Worm (Caenorhabditis elegans) whole organism, L3 larva: ENCODE measurements around the gene F21A3.11.
A peak's percentile ranks its signal among the peaks of the same experiment; 100 is the strongest.

Experiments
- aly-2 ChIP-seq: fragments of 150-350 bp; optimal IDR thresholded peaks from 2 replicates; lab custom pipeline; 2014; ENCODE audit warnings: missing biosample characterization, missing genetic modification characterization
- ceh-16 ChIP-seq: sonication (generic microtip); optimal IDR thresholded peaks from 2 replicates; lab custom pipeline; 2017; ENCODE audit warnings: missing biosample characterization, missing genetic modification characterization
- ceh-82 ChIP-seq: fragments of 150-350 bp; optimal IDR thresholded peaks from 2 replicates; lab custom pipeline; 2014; ENCODE audit warnings: missing biosample characterization, missing genetic modification characterization
- nhr-11 ChIP-seq: fragments of 150-350 bp; optimal IDR thresholded peaks from 2 replicates; lab custom pipeline; 2014; ENCODE audit warnings: missing biosample characterization, missing genetic modification characterization
- nhr-12 ChIP-seq: fragments of 150-350 bp; optimal IDR thresholded peaks from 2 replicates; lab custom pipeline; 2014; ENCODE audit warnings: missing biosample characterization, missing genetic modification characterization
- nhr-25 ChIP-seq: sonication (generic microtip); optimal IDR thresholded peaks from 2 replicates; lab custom pipeline; 2017; ENCODE audit warnings: missing biosample characterization, missing genetic modification characterization
- pha-4 ChIP-seq: fragments of 150-350 bp; optimal IDR thresholded peaks from 2 replicates; lab custom pipeline; 2014; ENCODE audit warnings: missing biosample characterization, missing genetic modification reagents, missing genetic modification characterization
- skn-1 ChIP-seq: fragments of 150-350 bp; optimal IDR thresholded peaks from 2 replicates; lab custom pipeline; 2014; ENCODE audit warnings: missing biosample characterization, missing genetic modification characterization
- snpc-4 ChIP-seq: fragments of 150-350 bp; optimal IDR thresholded peaks from 2 replicates; lab custom pipeline; 2014; ENCODE audit warnings: missing biosample characterization, missing genetic modification characterization
- tbx-2 ChIP-seq: sonication (generic microtip); optimal IDR thresholded peaks from 2 replicates; lab custom pipeline; 2016; ENCODE audit warnings: mild to moderate bottlenecking, missing genetic modification characterization, missing compliant biosample characterization
- unc-62 ChIP-seq: fragments of 150-350 bp; sonication (generic microtip); optimal IDR thresholded peaks from 4 replicates; lab custom pipeline; 2014; ENCODE audit warnings: missing biosample characterization, missing genetic modification reagents, missing genetic modification characterization
- ztf-4 ChIP-seq: fragments of 150-350 bp; optimal IDR thresholded peaks from 2 replicates; lab custom pipeline; 2014; ENCODE audit warnings: missing biosample characterization, missing genetic modification characterization

- TF ChIP-seq ceh-82 (tag; lab: Kevin White, UChicago) = no peak
- TF ChIP-seq snpc-4 (tag; lab: Kevin White, UChicago) = no peak
- no peak for TF ChIP-seq tbx-2 (tag; lab: Kevin White, UChicago)
- no peak for TF ChIP-seq nhr-12 (tag; lab: Kevin White, UChicago)
- no peak for TF ChIP-seq nhr-11 (tag; lab: Kevin White, UChicago)
- TF ChIP-seq aly-2 (tag; lab: Kevin White, UChicago) = no peak
- TF ChIP-seq skn-1 = no peak
- no peak for TF ChIP-seq ztf-4
- no peak for TF ChIP-seq nhr-25 (tag; lab: Kevin White, UChicago)
- TF ChIP-seq pha-4 (tag; lab: Kevin White, UChicago) = peak; percentile 54
- TF ChIP-seq ceh-16 = no peak
- TF ChIP-seq unc-62 (GFP tag; lab: Kevin White, UChicago) = no peak
These were observed at the start of gene F21A3.11 for ce11 chrV:15533096-15533495.
